Comparison of ENCODE assay signal across 1 fruit fly cellular context in genomic region chr3L:18227411-18227716, dm6.
A peak's percentile ranks its signal among the peaks of the same experiment; 100 is the strongest.
TF ChIP-seq lines count a peak whose summit lies in the region.

No protein-coding gene starts in this region.

TF ChIP-seq in whole organism, embryonic, 481 proteins besides CTCF, POLR2A, EP300 and RAD21 (continued from another document and continues in another):
- no peak for TF ChIP-seq tll (GFP tag; optimal IDR thresholded peaks at IDR 0.05; lab: Kevin White, UChicago)
- no peak for TF ChIP-seq CG2116 (GFP tag; optimal IDR thresholded peaks at IDR 0.05; lab: Kevin White, UChicago)
- TF ChIP-seq Hr3 (GFP tag; optimal IDR thresholded peaks at IDR 0.05; lab: Kevin White, UChicago): peak; percentile 35
- TF ChIP-seq Aef1 (GFP tag; IDR thresholded peaks at IDR 0.05; lab: Robert Waterston, UW): no peak
- peak; percentile 81 for TF ChIP-seq dmrt11E (tag; optimal IDR thresholded peaks at IDR 0.05; lab: Kevin White, UChicago)
- no peak for TF ChIP-seq Stat92E (GFP tag; optimal IDR thresholded peaks at IDR 0.05; lab: Kevin White, UChicago)
- no peak for TF ChIP-seq CG3995 (GFP tag; optimal IDR thresholded peaks at IDR 0.05; lab: Kevin White, UChicago)
- TF ChIP-seq nau (GFP tag; optimal IDR thresholded peaks at IDR 0.05; lab: Kevin White, UChicago): no peak
- no peak for TF ChIP-seq maf-S (GFP tag; optimal IDR thresholded peaks at IDR 0.05; lab: Kevin White, UChicago)
- TF ChIP-seq HLH4C (GFP tag; IDR thresholded peaks at IDR 0.05; lab: Robert Waterston, UW; ENCODE audit: partially characterized antibody): no peak
- no peak for TF ChIP-seq CG1792 (GFP tag; optimal IDR thresholded peaks at IDR 0.05; lab: Kevin White, UChicago)
- TF ChIP-seq Sox100B (GFP tag; optimal IDR thresholded peaks at IDR 0.05; lab: Kevin White, UChicago): peak; percentile 43
- no peak for TF ChIP-seq CG14667 (GFP tag; IDR thresholded peaks at IDR 0.05; lab: Robert Waterston, UW)
- no peak for TF ChIP-seq CG11398 (GFP tag; optimal IDR thresholded peaks at IDR 0.05; lab: Kevin White, UChicago)
- TF ChIP-seq CG32532 (GFP tag; IDR thresholded peaks at IDR 0.05; lab: Robert Waterston, UW): no peak
- peak; percentile 37 for TF ChIP-seq PHDP (tag; optimal IDR thresholded peaks at IDR 0.05; lab: Kevin White, UChicago)
- TF ChIP-seq CG3065 (GFP tag; optimal IDR thresholded peaks at IDR 0.05; lab: Kevin White, UChicago): no peak
- peak; percentile 76 for TF ChIP-seq sqz (GFP tag; optimal IDR thresholded peaks at IDR 0.05; lab: Kevin White, UChicago)
- no peak for TF ChIP-seq Drgx (GFP tag; IDR thresholded peaks at IDR 0.05; lab: Robert Waterston, UW)
- TF ChIP-seq gro (GFP tag; optimal IDR thresholded peaks at IDR 0.05; lab: Kevin White, UChicago): no peak
- TF ChIP-seq CG11504 (tag; optimal IDR thresholded peaks at IDR 0.05; lab: Kevin White, UChicago): peak; percentile 42
- TF ChIP-seq E2f1 (GFP tag; IDR thresholded peaks at IDR 0.05; lab: Robert Waterston, UW): no peak
- TF ChIP-seq nmo (GFP tag; optimal IDR thresholded peaks at IDR 0.05; lab: Kevin White, UChicago): peak; percentile 82
- no peak for TF ChIP-seq CG32772 (GFP tag; IDR thresholded peaks at IDR 0.05; lab: Robert Waterston, UW)
- TF ChIP-seq vnd (GFP tag; IDR thresholded peaks at IDR 0.05; lab: Robert Waterston, UW; ENCODE audit: partially characterized antibody): no peak
- no peak for TF ChIP-seq Lim3 (GFP tag; IDR thresholded peaks at IDR 0.05; lab: Robert Waterston, UW)
- TF ChIP-seq Dll (GFP tag; IDR thresholded peaks at IDR 0.05; lab: Robert Waterston, UW; ENCODE audit: partially characterized antibody): no peak
- no peak for TF ChIP-seq D19B (GFP tag; optimal IDR thresholded peaks at IDR 0.05; lab: Kevin White, UChicago)
- TF ChIP-seq scrt (GFP tag; optimal IDR thresholded peaks at IDR 0.05; lab: Kevin White, UChicago): no peak
- TF ChIP-seq Atf-2 (GFP tag; optimal IDR thresholded peaks at IDR 0.05; lab: Kevin White, UChicago): no peak
- peak; percentile 22 for TF ChIP-seq CG7556 (GFP tag; optimal IDR thresholded peaks at IDR 0.05; lab: Kevin White, UChicago)
- no peak for TF ChIP-seq ham (GFP tag; IDR thresholded peaks at IDR 0.05; lab: Robert Waterston, UW)
- no peak for TF ChIP-seq MESR4 (GFP tag; optimal IDR thresholded peaks at IDR 0.05; lab: Kevin White, UChicago)
- no peak for TF ChIP-seq peb (GFP tag; IDR thresholded peaks at IDR 0.05; lab: Robert Waterston, UW)
- no peak for TF ChIP-seq zfh1 (GFP tag; IDR thresholded peaks at IDR 0.05; lab: Robert Waterston, UW)
- no peak for TF ChIP-seq da (GFP tag; optimal IDR thresholded peaks at IDR 0.05; lab: Kevin White, UChicago)
- TF ChIP-seq CG16815 (GFP tag; optimal IDR thresholded peaks at IDR 0.05; lab: Kevin White, UChicago): no peak
- TF ChIP-seq CG14014 (GFP tag; IDR thresholded peaks at IDR 0.05; lab: Robert Waterston, UW): no peak
- TF ChIP-seq CG12769 (tag; optimal IDR thresholded peaks at IDR 0.05; lab: Kevin White, UChicago): no peak
- TF ChIP-seq slou (GFP tag; optimal IDR thresholded peaks at IDR 0.05; lab: Kevin White, UChicago): no peak
- no peak for TF ChIP-seq CG17568 (GFP tag; optimal IDR thresholded peaks at IDR 0.05; lab: Kevin White, UChicago)
- TF ChIP-seq CG17802 (tag; optimal IDR thresholded peaks at IDR 0.05; lab: Kevin White, UChicago): no peak
- TF ChIP-seq Xrp1 (GFP tag; IDR thresholded peaks at IDR 0.05; lab: Robert Waterston, UW): peak; percentile 40; the same call in 1 of the 2 replicates
- TF ChIP-seq CG3407 (GFP tag; optimal IDR thresholded peaks at IDR 0.05; lab: Kevin White, UChicago): no peak
- TF ChIP-seq CG9817 (tag; optimal IDR thresholded peaks at IDR 0.05; lab: Kevin White, UChicago): no peak
- peak; percentile 46 for TF ChIP-seq CG7839 (tag; optimal IDR thresholded peaks at IDR 0.05; lab: Kevin White, UChicago)
- TF ChIP-seq CG2712 (tag; optimal IDR thresholded peaks at IDR 0.05; lab: Kevin White, UChicago): peak; percentile 67
- no peak for TF ChIP-seq klu (GFP tag; IDR thresholded peaks at IDR 0.05; lab: Robert Waterston, UW)
- TF ChIP-seq CG34422 (GFP tag; IDR thresholded peaks at IDR 0.05; lab: Robert Waterston, UW): no peak
- TF ChIP-seq fd102C (GFP tag; optimal IDR thresholded peaks at IDR 0.05; lab: Kevin White, UChicago): no peak
- no peak for TF ChIP-seq CG8359 (GFP tag; optimal IDR thresholded peaks at IDR 0.05; lab: Kevin White, UChicago; ENCODE audit: borderline replicate concordance)
- TF ChIP-seq unpg (GFP tag; optimal IDR thresholded peaks at IDR 0.05; lab: Kevin White, UChicago): peak; percentile 12
- TF ChIP-seq CG11093 (GFP tag; IDR thresholded peaks at IDR 0.05; lab: Robert Waterston, UW): no peak
- TF ChIP-seq Xbp1 (GFP tag; optimal IDR thresholded peaks at IDR 0.05; lab: Kevin White, UChicago): peak; percentile 18
- no peak; the same call in 2 of the 3 replicates for TF ChIP-seq ci (GFP tag; IDR thresholded peaks at IDR 0.05; lab: Robert Waterston, UW)
- no peak for TF ChIP-seq Usf (GFP tag; optimal IDR thresholded peaks at IDR 0.05; lab: Kevin White, UChicago)
- no peak for TF ChIP-seq Side (GFP tag; optimal IDR thresholded peaks at IDR 0.05; lab: Kevin White, UChicago)
- no peak for TF ChIP-seq CG1647 (GFP tag; optimal IDR thresholded peaks at IDR 0.05; lab: Kevin White, UChicago)
- no peak for TF ChIP-seq kah (GFP tag; optimal IDR thresholded peaks at IDR 0.05; lab: Kevin White, UChicago)
- no peak for TF ChIP-seq hkb (optimal IDR thresholded peaks at IDR 0.05; lab: Kevin White, UChicago)
- TF ChIP-seq hkb (GFP tag; IDR thresholded peaks at IDR 0.05; lab: Robert Waterston, UW): no peak
- TF ChIP-seq sc (optimal IDR thresholded peaks at IDR 0.05; lab: Kevin White, UChicago): no peak
- peak; percentile 42 for TF ChIP-seq sc (GFP tag; optimal IDR thresholded peaks at IDR 0.05; lab: Kevin White, UChicago)
- TF ChIP-seq CG4820 (GFP tag; optimal IDR thresholded peaks at IDR 0.05; lab: Kevin White, UChicago): no peak
- TF ChIP-seq CG15601 (tag; optimal IDR thresholded peaks at IDR 0.05; lab: Kevin White, UChicago): peak; percentile 71
- no peak for TF ChIP-seq sim (GFP tag; IDR thresholded peaks at IDR 0.05; lab: Robert Waterston, UW)
- peak; percentile 80 for TF ChIP-seq gem (tag; optimal IDR thresholded peaks at IDR 0.05; lab: Kevin White, UChicago)
- TF ChIP-seq bigmax (GFP tag; optimal IDR thresholded peaks at IDR 0.05; lab: Kevin White, UChicago): no peak
- TF ChIP-seq zen (tag; optimal IDR thresholded peaks at IDR 0.05; lab: Kevin White, UChicago): no peak
- no peak for TF ChIP-seq CG10959 (GFP tag; IDR thresholded peaks at IDR 0.05; lab: Robert Waterston, UW)
- peak in 1 of 2 experiments; percentile 28 for TF ChIP-seq Eip74EF (GFP tag; optimal IDR thresholded peaks at IDR 0.05; lab: Kevin White, UChicago)
- no peak for TF ChIP-seq CG3847 (GFP tag; IDR thresholded peaks at IDR 0.05; lab: Robert Waterston, UW)
- peak; percentile 70 for TF ChIP-seq CG33557 (GFP tag; optimal IDR thresholded peaks at IDR 0.05; lab: Kevin White, UChicago)
- TF ChIP-seq CG18476 (GFP tag; optimal IDR thresholded peaks at IDR 0.05; lab: Kevin White, UChicago): no peak
- TF ChIP-seq lola (GFP tag; optimal IDR thresholded peaks at IDR 0.05; lab: Kevin White, UChicago): peak in 1 of 3 experiments; percentile 81
- peak; percentile 9 for TF ChIP-seq twi (tag; optimal IDR thresholded peaks at IDR 0.05; lab: Kevin White, UChicago)
- no peak for TF ChIP-seq CG12071 (GFP tag; optimal IDR thresholded peaks at IDR 0.05; lab: Kevin White, UChicago)
- peak; percentile 52 for TF ChIP-seq CG10431 (GFP tag; optimal IDR thresholded peaks at IDR 0.05; lab: Kevin White, UChicago)
- TF ChIP-seq kay (GFP tag; optimal IDR thresholded peaks at IDR 0.05; lab: Kevin White, UChicago): no peak
- no peak for TF ChIP-seq CG12744 (GFP tag; optimal IDR thresholded peaks at IDR 0.05; lab: Kevin White, UChicago)
- no peak for TF ChIP-seq row (GFP tag; IDR thresholded peaks at IDR 0.05; lab: Robert Waterston, UW)
- peak in 1 of 2 experiments; percentile 78 for TF ChIP-seq bsh (GFP tag; optimal IDR thresholded peaks at IDR 0.05; lab: Kevin White, UChicago)
- no peak for TF ChIP-seq shn (GFP tag; optimal IDR thresholded peaks at IDR 0.05; lab: Kevin White, UChicago)
- TF ChIP-seq chinmo (GFP tag; IDR thresholded peaks at IDR 0.05; lab: Robert Waterston, UW; ENCODE audit: partially characterized antibody): no peak
- TF ChIP-seq ftz-f1 (GFP tag; optimal IDR thresholded peaks at IDR 0.05; lab: Kevin White, UChicago): no peak
- peak; percentile 48 for TF ChIP-seq grau (tag; optimal IDR thresholded peaks at IDR 0.05; lab: Kevin White, UChicago)
- no peak for TF ChIP-seq CG31388 (GFP tag; optimal IDR thresholded peaks at IDR 0.05; lab: Kevin White, UChicago)
- no peak for TF ChIP-seq CG17328 (GFP tag; IDR thresholded peaks at IDR 0.05; lab: Robert Waterston, UW)
- no peak for TF ChIP-seq tx (GFP tag; optimal IDR thresholded peaks at IDR 0.05; lab: Kevin White, UChicago)
- TF ChIP-seq CG9727 (GFP tag; optimal IDR thresholded peaks at IDR 0.05; lab: Kevin White, UChicago): peak; percentile 5
- peak in 1 of 2 experiments; percentile 31 for TF ChIP-seq Hr51 (GFP tag; optimal IDR thresholded peaks at IDR 0.05; lab: Kevin White, UChicago)
- no peak for TF ChIP-seq jigr1 (GFP tag; IDR thresholded peaks at IDR 0.05; lab: Robert Waterston, UW)
- no peak for TF ChIP-seq CG30403 (GFP tag; optimal IDR thresholded peaks at IDR 0.05; lab: Kevin White, UChicago)
- TF ChIP-seq Mes4 (GFP tag; optimal IDR thresholded peaks at IDR 0.05; lab: Kevin White, UChicago): no peak
- TF ChIP-seq lab (GFP tag; optimal IDR thresholded peaks at IDR 0.05; lab: Kevin White, UChicago): no peak
- no peak for TF ChIP-seq CG1024 (GFP tag; IDR thresholded peaks at IDR 0.05; lab: Robert Waterston, UW)
- peak; percentile 4 for TF ChIP-seq CG10209 (GFP tag; optimal IDR thresholded peaks at IDR 0.05; lab: Kevin White, UChicago)
- TF ChIP-seq wdn (GFP tag; IDR thresholded peaks at IDR 0.05; lab: Robert Waterston, UW): no peak
- no peak for TF ChIP-seq Ptx1 (GFP tag; IDR thresholded peaks at IDR 0.05; lab: Robert Waterston, UW)
- TF ChIP-seq Sox102F (GFP tag; optimal IDR thresholded peaks at IDR 0.05; lab: Kevin White, UChicago): peak; percentile 68
- TF ChIP-seq Fer2 (tag; optimal IDR thresholded peaks at IDR 0.05; lab: Kevin White, UChicago): no peak
- TF ChIP-seq p53 (GFP tag; optimal IDR thresholded peaks at IDR 0.05; lab: Kevin White, UChicago): no peak
- peak; percentile 1 for TF ChIP-seq Spps (tag; optimal IDR thresholded peaks at IDR 0.05; lab: Kevin White, UChicago)
- no peak for TF ChIP-seq bcd (GFP tag; optimal IDR thresholded peaks at IDR 0.05; lab: Kevin White, UChicago)
- TF ChIP-seq psq (GFP tag; optimal IDR thresholded peaks at IDR 0.05; lab: Kevin White, UChicago): no peak
- no peak for TF ChIP-seq Chrac-16 (GFP tag; optimal IDR thresholded peaks at IDR 0.05; lab: Kevin White, UChicago)
- TF ChIP-seq CG2202 (tag; optimal IDR thresholded peaks at IDR 0.05; lab: Kevin White, UChicago): peak; percentile 15
- peak; percentile 54 for TF ChIP-seq CG14710 (tag; optimal IDR thresholded peaks at IDR 0.05; lab: Kevin White, UChicago)
- TF ChIP-seq ato (GFP tag; IDR thresholded peaks at IDR 0.05; lab: Robert Waterston, UW; ENCODE audit: partially characterized antibody): no peak
- no peak for TF ChIP-seq mld (GFP tag; IDR thresholded peaks at IDR 0.05; lab: Robert Waterston, UW; ENCODE audit: partially characterized antibody)
- no peak for TF ChIP-seq CG33213 (GFP tag; optimal IDR thresholded peaks at IDR 0.05; lab: Kevin White, UChicago)
- no peak for TF ChIP-seq CG8944 (GFP tag; optimal IDR thresholded peaks at IDR 0.05; lab: Kevin White, UChicago)
- no peak for TF ChIP-seq CG3281 (GFP tag; optimal IDR thresholded peaks at IDR 0.05; lab: Kevin White, UChicago)
- no peak for TF ChIP-seq CG2199 (GFP tag; IDR thresholded peaks at IDR 0.05; lab: Robert Waterston, UW)
- TF ChIP-seq CG18619 (GFP tag; optimal IDR thresholded peaks at IDR 0.05; lab: Kevin White, UChicago): no peak
- TF ChIP-seq CG7745 (tag; optimal IDR thresholded peaks at IDR 0.05; lab: Kevin White, UChicago): no peak
- peak; percentile 63 for TF ChIP-seq CG13424 (tag; optimal IDR thresholded peaks at IDR 0.05; lab: Kevin White, UChicago)
- TF ChIP-seq fu2 (GFP tag; optimal IDR thresholded peaks at IDR 0.05; lab: Kevin White, UChicago): no peak
- TF ChIP-seq ERR (GFP tag; optimal IDR thresholded peaks at IDR 0.05; lab: Kevin White, UChicago): no peak
- TF ChIP-seq nerfin-1 (tag; optimal IDR thresholded peaks at IDR 0.05; lab: Kevin White, UChicago): peak; percentile 44
- no peak for TF ChIP-seq aop (GFP tag; IDR thresholded peaks at IDR 0.05; lab: Robert Waterston, UW)
- no peak for TF ChIP-seq CG11723 (GFP tag; optimal IDR thresholded peaks at IDR 0.05; lab: Kevin White, UChicago)
- no peak for TF ChIP-seq NK7.1 (GFP tag; optimal IDR thresholded peaks at IDR 0.05; lab: Kevin White, UChicago)
- peak; percentile 20 for TF ChIP-seq CG12659 (GFP tag; optimal IDR thresholded peaks at IDR 0.05; lab: Kevin White, UChicago)
- peak; percentile 19 for TF ChIP-seq CG1602 (GFP tag; optimal IDR thresholded peaks at IDR 0.05; lab: Kevin White, UChicago)
- TF ChIP-seq ro (GFP tag; IDR thresholded peaks at IDR 0.05; lab: Robert Waterston, UW): no peak
- TF ChIP-seq CG31441 (GFP tag; IDR thresholded peaks at IDR 0.05; lab: Robert Waterston, UW): peak; percentile 59
- TF ChIP-seq CoRest (tag; optimal IDR thresholded peaks at IDR 0.05; lab: Kevin White, UChicago): peak; percentile 71
- peak; percentile 79 for TF ChIP-seq CG18262 (tag; optimal IDR thresholded peaks at IDR 0.05; lab: Kevin White, UChicago)
- peak; percentile 67 for TF ChIP-seq CG8388 (GFP tag; optimal IDR thresholded peaks at IDR 0.05; lab: Kevin White, UChicago)
- TF ChIP-seq chm (GFP tag; IDR thresholded peaks at IDR 0.05; lab: Robert Waterston, UW): no peak
- TF ChIP-seq CG9215 (GFP tag; IDR thresholded peaks at IDR 0.05; lab: Robert Waterston, UW): no peak
- TF ChIP-seq zf30C (GFP tag; optimal IDR thresholded peaks at IDR 0.05; lab: Kevin White, UChicago): peak; percentile 33
- peak; percentile 43 for TF ChIP-seq Nf-YB (GFP tag; optimal IDR thresholded peaks at IDR 0.05; lab: Kevin White, UChicago)
- no peak for TF ChIP-seq CG7963 (GFP tag; IDR thresholded peaks at IDR 0.05; lab: Robert Waterston, UW; ENCODE audit: partially characterized antibody)
- TF ChIP-seq Ada2b (GFP tag; IDR thresholded peaks at IDR 0.05; lab: Robert Waterston, UW): no peak
- TF ChIP-seq CG9437 (GFP tag; optimal IDR thresholded peaks at IDR 0.05; lab: Kevin White, UChicago): peak; percentile 52
- TF ChIP-seq Med (GFP tag; lab: Kevin White, UChicago): no peak
- no peak for TF ChIP-seq h (optimal IDR thresholded peaks at IDR 0.05; lab: Kevin White, UChicago)
